Worm (Caenorhabditis elegans) whole organism, L3 larva: ENCODE results near the gene srt-11.
A peak's percentile ranks its signal among the peaks of the same experiment; 100 is the strongest.

ENCODE experiments used
- aly-2 ChIP-seq: fragments of 150-350 bp; optimal IDR thresholded peaks from 2 replicates; lab custom pipeline; 2014; ENCODE audit warnings: missing biosample characterization, missing genetic modification characterization
- egl-27 ChIP-seq: sonication (generic microtip); optimal IDR thresholded peaks from 4 replicates; lab custom pipeline; 2017; ENCODE audit warnings: missing biosample characterization, missing genetic modification reagents, missing genetic modification characterization
- fkh-10 ChIP-seq: sonication (generic microtip); optimal IDR thresholded peaks from 2 replicates; lab custom pipeline; 2017; ENCODE audit warnings: missing biosample characterization, missing genetic modification reagents, missing genetic modification characterization
- fos-1 ChIP-seq: fragments of 150-350 bp; optimal IDR thresholded peaks from 2 replicates; lab custom pipeline; 2014; ENCODE audit warnings: missing biosample characterization, missing genetic modification characterization
- nhr-237 ChIP-seq: fragments of 150-350 bp; optimal IDR thresholded peaks from 2 replicates; lab custom pipeline; 2014; ENCODE audit warnings: missing biosample characterization, missing genetic modification characterization
- nhr-28 ChIP-seq: fragments of 150-350 bp; optimal IDR thresholded peaks from 2 replicates; lab custom pipeline; 2014; ENCODE audit warnings: missing biosample characterization, missing genetic modification characterization
- pqm-1 ChIP-seq: fragments of 150-350 bp; optimal IDR thresholded peaks from 2 replicates; lab custom pipeline; 2017; ENCODE audit warnings: missing biosample characterization, missing genetic modification characterization, inconsistent platforms
- skn-1 ChIP-seq: fragments of 150-350 bp; optimal IDR thresholded peaks from 2 replicates; lab custom pipeline; 2014; ENCODE audit warnings: missing biosample characterization, missing genetic modification characterization
- ztf-4 ChIP-seq: fragments of 150-350 bp; optimal IDR thresholded peaks from 2 replicates; lab custom pipeline; 2014; ENCODE audit warnings: missing biosample characterization, missing genetic modification characterization

- no peak for TF ChIP-seq pqm-1 (tag; lab: Kevin White, UChicago)
- peak; percentile 2 for TF ChIP-seq nhr-237 (tag; lab: Kevin White, UChicago)
- peak; percentile 64 for TF ChIP-seq aly-2 (tag; lab: Kevin White, UChicago)
- no peak for TF ChIP-seq egl-27
- TF ChIP-seq nhr-28 (tag; lab: Kevin White, UChicago) = no peak
- TF ChIP-seq ztf-4 (tag; lab: Kevin White, UChicago) = peak; percentile 81
- no peak for TF ChIP-seq fos-1 (tag; lab: Kevin White, UChicago)
- no peak for TF ChIP-seq fkh-10 (GFP tag; lab: Kevin White, UChicago)
- peak; percentile 35 for TF ChIP-seq skn-1 (tag; lab: Kevin White, UChicago)
Observed at ce11 chrII:14804259-14804899, 1.4 kb upstream of the srt-11 start, which contains the start of gene W01D2.3.
